Worm (Caenorhabditis elegans) whole organism, dauer: ENCODE data around the gene F08G2.7.

Experiments
- unc-62 ChIP-seq: sonication (generic microtip); optimal IDR thresholded peaks from 2 replicates; lab custom pipeline; 2017; ENCODE audit warnings: missing biosample characterization, missing genetic modification reagents, missing genetic modification characterization

The F08G2.7 gene

DNA sequence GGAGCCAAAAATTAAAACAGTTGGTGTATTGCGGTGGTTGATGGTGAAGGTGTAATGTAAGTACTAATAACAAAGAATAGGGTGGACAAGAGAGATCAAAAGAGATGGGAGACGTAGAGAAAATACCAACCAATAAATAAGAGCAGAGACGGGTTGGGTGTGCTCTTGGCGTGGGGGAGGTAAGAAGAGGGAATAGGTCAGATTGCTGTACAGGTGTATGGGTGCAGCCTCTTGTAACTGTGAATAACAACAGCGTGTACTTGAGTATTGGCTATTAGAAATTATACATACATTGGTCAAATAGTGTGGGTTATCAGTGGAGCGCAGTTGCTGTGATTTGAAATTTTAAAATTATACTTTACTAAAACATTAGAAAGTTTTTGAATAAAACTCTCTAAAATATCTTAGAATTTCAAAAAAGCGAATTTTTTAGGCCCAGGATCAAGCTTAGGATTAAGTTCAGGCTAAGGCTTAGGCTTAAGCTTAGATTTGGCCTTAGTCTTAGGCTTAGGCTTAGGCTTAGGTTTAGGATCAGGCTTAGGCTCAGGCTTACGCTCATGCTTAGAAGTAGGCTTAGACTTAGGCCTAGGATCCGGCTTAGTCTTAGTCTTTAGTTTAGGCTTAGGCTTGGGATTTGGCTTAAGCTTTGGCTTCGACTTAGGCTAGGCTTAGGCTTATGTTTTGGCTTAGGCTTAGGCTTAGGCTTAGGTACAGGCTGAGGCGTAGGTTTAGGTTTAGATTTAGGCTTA is at the start of gene F08G2.7:
Gene F08G2.7, minus strand, starts transcription at position 51 of the 749 bp plus-strand sequence.
- TF ChIP-seq unc-62 (GFP tag; lab: Kevin White, UChicago) = no peak

DNA sequence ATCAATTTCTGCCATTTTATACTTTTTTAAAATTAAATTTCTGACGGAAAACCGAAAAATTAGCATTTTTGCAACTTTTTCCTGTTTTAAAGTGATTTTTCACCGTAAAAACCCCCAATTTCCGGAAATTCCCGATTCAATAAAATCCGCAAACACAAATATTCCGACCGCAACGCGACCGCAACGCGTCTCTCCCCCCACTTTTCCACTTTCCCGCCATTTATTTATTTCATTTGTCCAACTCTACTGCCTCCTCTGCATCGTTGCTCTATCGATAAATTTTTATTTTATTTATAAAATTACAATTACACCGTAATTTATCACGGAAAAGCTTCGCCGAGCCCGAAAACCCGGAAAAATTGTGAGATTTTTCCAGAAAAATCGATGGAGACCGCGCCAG is 47.3 kb upstream of the F08G2.7 start, which contains the start of gene mcd-1:
Gene mcd-1, plus strand, starts transcription at position 267 of the 400 bp plus-strand sequence.
- no peak for TF ChIP-seq unc-62 (GFP tag; lab: Kevin White, UChicago)

DNA sequence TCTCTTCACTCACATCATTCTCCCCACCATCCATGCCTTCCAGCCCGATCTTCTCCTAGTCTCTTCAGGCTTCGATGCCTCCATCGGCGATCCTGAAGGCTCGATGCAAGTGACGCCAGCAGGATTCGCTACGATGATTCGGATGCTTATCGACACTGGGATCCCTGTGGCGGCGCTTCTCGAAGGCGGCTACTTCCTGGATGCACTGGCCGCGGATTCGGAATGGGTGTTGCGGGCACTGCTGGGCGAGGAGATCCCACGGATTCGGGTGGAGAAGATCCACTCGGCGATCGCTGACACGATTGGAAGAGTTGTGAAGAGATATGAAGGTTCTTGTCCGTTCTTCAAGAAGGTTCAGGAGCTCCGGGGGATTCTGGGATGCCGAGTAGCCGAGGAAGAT is 45.5 kb upstream of the F08G2.7 start:
- no peak for TF ChIP-seq unc-62 (GFP tag; lab: Kevin White, UChicago)

DNA sequence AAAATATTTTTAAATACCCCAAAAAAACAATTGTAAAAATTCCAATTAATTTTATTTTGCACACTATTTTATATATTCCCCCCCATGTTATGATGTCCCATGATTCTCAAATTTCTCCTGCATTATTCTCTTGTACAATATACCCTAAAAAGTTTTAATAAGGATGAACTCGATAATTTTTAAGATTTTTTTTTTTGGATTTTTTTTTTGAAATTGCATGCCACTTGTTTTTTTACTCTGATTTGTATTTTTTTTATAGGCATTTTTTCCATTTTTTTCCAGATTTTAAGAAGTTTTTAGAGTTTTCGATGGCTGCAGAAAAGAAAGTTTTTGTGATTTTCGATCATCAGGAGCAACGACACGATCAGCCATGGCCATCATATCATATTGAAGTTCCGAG is 41.4 kb upstream of the F08G2.7 start, which contains the start of gene hda-10:
Gene hda-10, plus strand, starts transcription at position 301 of the 400 bp plus-strand sequence.
- TF ChIP-seq unc-62 (GFP tag; lab: Kevin White, UChicago) = no peak

DNA sequence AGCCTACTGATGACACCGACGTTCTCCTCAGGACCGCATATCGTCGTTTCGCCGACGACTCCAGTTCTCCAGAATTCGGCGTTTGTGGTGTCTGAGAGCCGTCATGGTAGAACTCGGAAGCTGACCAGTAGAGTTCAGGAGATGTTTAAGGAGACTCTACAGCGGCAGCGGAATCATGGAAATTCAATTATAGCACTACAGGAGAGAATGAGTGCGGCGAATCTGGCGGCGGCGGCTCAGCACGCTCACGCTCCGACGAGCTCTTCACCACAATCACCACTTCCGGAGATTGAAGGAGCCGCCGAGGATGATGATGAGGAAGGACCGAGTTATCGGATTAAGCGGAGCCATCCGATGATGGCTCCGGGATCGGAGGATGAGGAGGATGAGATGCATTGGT is 38.6 kb upstream of the F08G2.7 start:
- TF ChIP-seq unc-62 (GFP tag; lab: Kevin White, UChicago) = no peak

DNA sequence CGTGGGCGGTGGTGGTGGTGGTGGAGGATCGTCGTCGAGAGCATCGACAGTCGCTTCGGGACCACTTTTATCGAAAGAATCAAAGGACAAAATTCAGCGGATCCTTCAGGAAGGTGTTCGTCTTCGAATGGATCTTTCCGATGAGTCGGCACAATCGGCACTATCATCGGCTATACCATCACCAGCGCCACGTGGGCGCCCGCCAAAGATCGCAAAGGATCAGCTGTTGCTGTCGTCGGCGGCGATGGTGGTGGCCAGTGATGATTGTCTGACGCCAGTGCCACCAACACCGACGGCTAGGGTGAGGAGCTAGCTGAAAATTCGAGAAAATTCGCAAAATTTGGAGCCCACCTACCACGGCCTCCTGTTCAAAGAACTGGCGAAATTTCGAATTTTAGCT is 37.0 kb upstream of the F08G2.7 start:
- TF ChIP-seq unc-62 (GFP tag; lab: Kevin White, UChicago) = no peak

DNA sequence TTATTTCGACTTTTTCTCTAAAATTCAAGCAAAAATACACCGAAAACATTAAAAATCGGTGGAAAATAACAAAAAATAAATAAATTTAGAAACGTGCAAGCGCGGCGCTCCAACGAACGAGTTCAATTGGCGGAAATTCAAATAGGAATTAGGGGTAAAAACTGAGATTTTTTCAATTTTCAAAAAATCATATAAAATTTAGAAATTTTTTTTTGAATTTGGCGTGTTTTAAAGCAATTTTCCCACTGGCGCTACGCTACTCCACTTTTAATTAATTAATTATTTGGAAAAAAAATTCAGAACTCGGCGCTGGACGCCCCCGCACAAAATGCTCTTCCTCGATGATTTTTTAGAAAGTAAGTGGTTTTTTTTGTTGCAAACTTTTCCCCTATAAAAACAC is 34.8 kb upstream of the F08G2.7 start, which contains the start of gene ing-3:
Gene ing-3, plus strand, starts transcription at position 301 of the 400 bp plus-strand sequence.
- TF ChIP-seq unc-62 (GFP tag; lab: Kevin White, UChicago) = no peak

DNA sequence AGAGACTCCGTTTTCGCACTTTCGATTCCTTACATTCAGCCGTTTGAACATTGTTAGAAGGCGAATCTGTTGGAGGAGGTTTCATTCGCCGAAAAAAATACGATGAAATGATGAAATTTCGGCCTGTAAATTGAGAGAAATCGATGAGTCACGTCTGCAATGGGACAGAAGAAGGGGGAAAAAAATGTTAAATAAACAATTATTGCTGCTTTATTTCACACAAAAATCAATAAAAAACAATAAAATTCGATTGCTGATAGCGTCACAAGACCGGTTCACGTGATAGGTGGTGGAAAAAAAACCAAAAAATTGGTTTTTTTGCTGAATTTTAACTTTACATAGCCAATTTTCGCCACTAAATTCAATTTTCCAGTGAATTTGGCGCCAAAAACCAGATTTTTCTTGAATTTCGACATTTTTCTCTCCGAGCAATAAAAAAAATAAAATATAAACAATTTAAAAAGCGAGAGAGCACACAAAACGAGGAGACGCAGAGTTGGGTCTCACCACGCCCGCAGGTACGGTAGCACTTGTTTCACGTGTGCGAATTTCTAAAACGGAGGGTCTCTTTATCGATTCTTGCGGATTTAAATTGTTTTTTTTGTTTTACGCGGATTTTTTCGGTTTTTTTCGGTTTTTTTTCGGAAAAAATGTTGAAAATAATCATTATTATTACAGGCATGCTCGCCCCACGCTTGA is 31.4 kb upstream of the F08G2.7 start, which contains the start of the genes cup-14 and ndub-8:
Gene cup-14, minus strand, starts transcription at position 51 of the 699 bp plus-strand sequence.
Gene ndub-8, plus strand, starts transcription at position 679 of the 699 bp plus-strand sequence.
- TF ChIP-seq unc-62 (GFP tag; lab: Kevin White, UChicago) = no peak

DNA sequence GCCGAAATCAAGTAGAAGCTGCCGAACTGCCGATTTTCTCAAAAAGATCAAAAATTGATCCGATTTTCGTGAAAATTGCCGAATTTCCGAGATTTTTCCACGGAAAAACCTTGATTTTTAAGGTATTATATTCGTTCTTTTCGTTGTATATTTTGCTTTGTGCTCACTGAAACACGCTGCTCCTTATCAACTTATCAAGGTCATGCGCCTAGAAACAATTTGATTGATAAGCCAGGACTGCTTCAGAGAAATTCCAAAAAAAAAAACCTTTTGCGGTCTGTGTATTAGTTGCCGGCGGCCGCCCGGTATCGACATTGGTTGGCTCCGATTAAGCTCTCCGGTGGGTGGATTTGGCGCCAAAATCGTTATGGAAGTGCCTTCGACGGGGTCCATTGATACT is 21.5 kb upstream of the F08G2.7 start:
- TF ChIP-seq unc-62 (GFP tag; lab: Kevin White, UChicago) = no peak

DNA sequence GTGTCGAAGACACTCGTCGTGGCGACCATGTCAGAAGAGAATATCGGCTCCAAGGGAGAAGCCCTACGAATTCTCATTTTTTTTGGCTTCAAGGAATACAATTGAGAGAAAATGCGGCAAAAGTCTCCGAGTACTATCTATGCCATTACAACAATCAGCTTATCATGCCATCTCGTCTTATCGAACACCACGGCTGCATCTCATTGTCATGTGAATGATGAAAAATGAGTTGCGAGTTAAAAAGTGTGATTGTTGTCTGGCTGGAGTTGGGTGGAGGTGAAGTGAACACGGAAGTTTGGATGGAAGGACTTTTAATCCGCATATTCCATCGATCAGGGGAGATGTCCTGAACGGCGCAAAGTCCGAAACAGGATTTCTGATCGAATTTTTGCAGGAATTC is 19.9 kb upstream of the F08G2.7 start:
- TF ChIP-seq unc-62 (GFP tag; lab: Kevin White, UChicago) = no peak

DNA sequence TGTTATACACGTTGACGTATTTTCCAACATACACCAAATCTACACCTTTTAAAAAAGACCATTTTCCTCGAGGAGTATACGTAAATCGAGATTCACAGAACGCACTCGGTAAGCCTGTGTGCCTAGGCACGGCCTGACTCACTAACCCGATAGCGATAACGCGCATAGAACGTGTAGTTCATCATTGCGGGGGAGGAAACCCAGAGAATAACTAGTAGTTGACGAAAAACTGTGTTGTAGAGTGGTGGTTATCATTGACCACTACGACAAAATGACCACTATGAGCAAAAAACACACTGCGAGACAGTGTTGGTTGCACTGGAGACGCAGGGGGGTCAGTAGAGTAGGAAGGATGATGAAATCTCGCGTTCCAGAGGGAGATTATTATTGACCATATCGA is 18.9 kb upstream of the F08G2.7 start:
- no peak for TF ChIP-seq unc-62 (GFP tag; lab: Kevin White, UChicago)

DNA sequence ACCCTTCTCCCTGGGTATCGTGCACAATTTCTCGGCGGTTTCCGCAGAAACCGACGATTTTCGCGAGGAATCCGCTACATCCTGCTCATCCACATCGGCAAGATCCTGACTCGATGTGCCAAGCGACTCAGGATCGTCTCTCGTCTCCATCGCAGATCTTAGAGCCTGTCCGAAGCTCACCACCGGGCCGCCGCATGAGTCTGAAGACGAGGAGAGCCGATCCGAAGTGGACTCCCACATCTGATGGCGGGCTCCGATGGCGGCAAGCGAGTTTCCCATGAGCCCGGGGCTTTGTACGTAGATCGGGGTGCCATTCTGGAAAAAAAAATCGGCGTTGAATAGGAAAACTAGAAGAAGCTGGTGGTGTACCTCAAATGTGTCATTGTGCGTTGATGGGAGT is 17.4 kb upstream of the F08G2.7 start:
- no peak for TF ChIP-seq unc-62 (GFP tag; lab: Kevin White, UChicago)

DNA sequence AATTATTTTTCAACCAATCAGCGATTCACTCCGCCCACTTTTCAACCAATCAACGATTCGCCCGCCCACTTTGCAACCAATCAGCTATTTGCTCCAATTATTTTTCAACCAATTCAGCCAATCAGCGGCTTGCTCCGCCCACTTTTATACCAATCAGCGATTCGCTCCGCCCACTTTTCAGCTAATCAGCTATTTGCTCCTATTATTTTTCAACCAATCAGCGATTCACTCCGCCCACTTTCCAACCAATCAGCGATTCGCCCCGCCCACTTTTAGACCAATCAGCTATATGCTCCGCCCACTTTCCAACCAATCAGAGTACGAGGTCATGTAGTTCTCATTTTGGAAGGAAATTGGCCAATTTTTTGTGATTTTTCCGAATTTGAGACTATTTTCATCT is 14.4 kb upstream of the F08G2.7 start:
- TF ChIP-seq unc-62 (GFP tag; lab: Kevin White, UChicago) = no peak

DNA sequence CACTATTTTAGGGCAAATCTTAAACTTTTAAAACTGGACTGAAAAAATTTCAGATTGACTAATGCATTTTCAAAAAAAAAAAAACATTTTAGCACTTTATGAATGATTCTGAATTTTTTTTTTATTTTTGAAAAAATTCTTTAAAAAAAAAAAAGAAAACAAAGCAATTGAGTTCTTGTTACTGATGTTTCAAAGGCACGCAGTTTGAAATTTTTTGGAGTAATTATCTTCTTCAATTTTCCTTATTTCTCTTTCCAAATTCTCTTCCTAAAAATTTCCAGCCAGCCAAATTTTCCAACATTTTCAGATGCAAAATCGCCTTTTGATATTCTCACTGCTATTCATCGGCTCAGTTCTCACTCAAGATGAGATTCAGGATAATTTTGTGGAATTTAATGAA is 11.0 kb upstream of the F08G2.7 start, which contains the start of gene F08G2.8:
Gene F08G2.8, plus strand, starts transcription at position 301 of the 400 bp plus-strand sequence.
- no peak for TF ChIP-seq unc-62 (GFP tag; lab: Kevin White, UChicago)

DNA sequence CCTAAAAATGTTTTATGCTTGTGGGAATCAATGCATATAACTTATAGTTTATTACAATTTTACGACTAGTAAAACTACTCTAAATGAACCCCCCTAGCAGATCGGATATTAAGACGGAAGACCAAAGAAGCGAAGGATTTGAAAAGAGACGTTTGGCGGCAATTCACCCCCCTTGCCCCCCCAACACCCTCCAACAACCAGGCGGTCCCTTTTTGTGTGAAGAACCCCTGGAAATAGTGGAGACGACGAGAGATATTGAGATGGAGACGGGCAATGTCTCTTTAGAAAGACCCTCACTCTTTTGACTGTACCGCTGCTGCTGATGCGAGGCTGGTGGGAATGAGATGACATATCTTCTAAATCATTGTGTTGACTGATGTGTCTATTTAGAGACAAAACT is 6.4 kb upstream of the F08G2.7 start:
- no peak for TF ChIP-seq unc-62 (GFP tag; lab: Kevin White, UChicago)

DNA sequence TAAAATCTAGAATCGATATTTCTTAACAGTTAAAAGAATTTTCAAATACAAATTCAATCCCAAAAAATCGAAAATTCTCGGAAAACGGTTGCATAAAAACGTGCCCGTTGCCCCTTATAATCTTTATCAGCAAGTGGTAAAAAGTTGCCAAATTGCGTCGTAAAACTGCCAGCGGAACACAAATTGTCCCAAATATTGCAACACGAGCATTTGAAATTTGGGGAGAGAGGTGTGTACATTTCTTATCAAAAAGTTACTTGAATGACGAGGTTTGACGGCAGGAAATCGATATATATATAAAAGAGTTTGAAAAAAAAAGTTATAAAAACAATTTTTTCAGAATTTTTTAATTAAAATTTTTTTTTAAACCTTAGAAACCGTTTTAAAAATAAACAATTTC is 5.1 kb upstream of the F08G2.7 start:
- no peak for TF ChIP-seq unc-62 (GFP tag; lab: Kevin White, UChicago)
